Worm (Caenorhabditis elegans): ENCODE measurements around the gene ssup-72.

ce11 chrII:6733718-6734117, 42.7 kb upstream of the ssup-72 start, which contains the start of gene T14B4.9:
- TF ChIP-seq unc-62 (GFP tag; optimal IDR thresholded peaks at IDR 0.05) (no peak), unc-39 (tag; optimal IDR thresholded peaks at IDR 0.05) (no peak), F13H6.1 (tag; optimal IDR thresholded peaks at IDR 0.05) (no peak), mdl-1 (tag; optimal IDR thresholded peaks at IDR 0.05) (no peak)

Measured in whole organism, L2 larva.